Worm (Caenorhabditis elegans): Measurements from ENCODE around the gene K01D12.5.

DNA sequence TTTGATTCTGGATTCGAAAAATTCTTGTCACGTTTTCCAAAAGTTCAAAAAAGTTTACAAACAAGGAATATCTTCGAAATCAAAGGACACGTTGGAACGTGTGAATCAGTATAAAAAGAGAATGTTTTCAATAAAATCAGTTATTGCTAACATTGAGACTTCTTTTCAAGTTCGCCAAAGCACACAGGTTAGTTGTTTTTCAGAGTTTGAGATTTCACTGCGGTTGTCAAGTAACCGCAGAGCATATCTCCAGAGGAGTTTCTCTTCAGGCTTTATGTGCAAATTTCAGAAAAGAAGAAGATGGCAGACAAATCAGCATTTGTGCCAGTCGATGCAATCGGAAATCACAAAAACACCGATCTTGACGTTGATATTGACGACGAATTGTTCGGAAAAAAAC lies 11.5 kb upstream of the K01D12.5 start, which contains the start of gene K01D12.15:
- TF ChIP-seq unc-62 (GFP tag; optimal IDR thresholded peaks at IDR 0.05) (no peak), ceh-43 (GFP tag; optimal IDR thresholded peaks at IDR 0.05) (no peak), drap-1 (GFP tag; optimal IDR thresholded peaks at IDR 0.05) (no peak), lin-13 (tag; optimal IDR thresholded peaks at IDR 0.05) (no peak), nhr-76 (tag; optimal IDR thresholded peaks at IDR 0.05) (no peak), blmp-1 (tag; optimal IDR thresholded peaks at IDR 0.05) (no peak), ztf-11 (tag; optimal IDR thresholded peaks at IDR 0.05) (no peak), snpc-4 (tag; optimal IDR thresholded peaks at IDR 0.05) (no peak), nhr-28 (tag; optimal IDR thresholded peaks at IDR 0.05) (no peak), nhr-12 (tag; optimal IDR thresholded peaks at IDR 0.05) (no peak), nhr-237 (tag; optimal IDR thresholded peaks at IDR 0.05) (no peak), elt-1 (tag; optimal IDR thresholded peaks at IDR 0.05; ENCODE audit: borderline replicate concordance, insufficient read depth) (no peak), lsy-2 (tag; optimal IDR thresholded peaks at IDR 0.05) (no peak), bed-3 (GFP tag; optimal IDR thresholded peaks at IDR 0.05) (no peak)

All from whole organism, mixed stage, embryonic.